Worm (Caenorhabditis elegans): ENCODE results near the gene hlh-33.

The hlh-33 gene

ce11 chrIII:1824264-1824922 is 30.8 kb upstream of the hlh-33 start, which contains the start of the genes pvf-1 and Y39A3CL.7 (continued):
- TF ChIP-seq efl-1 (optimal IDR thresholded peaks at IDR 0.05): peak; percentile 26 to 57
- peak; percentile 44 to 95 for TF ChIP-seq efl-1 (GFP tag; optimal IDR thresholded peaks at IDR 0.05 in 1 of 2)
- TF ChIP-seq dsc-1 (tag; optimal IDR thresholded peaks at IDR 0.05): peak; percentile 35
- TF ChIP-seq unc-62 (GFP tag; optimal IDR thresholded peaks at IDR 0.05): no peak
- TF ChIP-seq grh-1 (GFP tag; IDR thresholded peaks at IDR 0.05): no peak
- TF ChIP-seq nhr-12 (tag; optimal IDR thresholded peaks at IDR 0.05): no peak
- peak; percentile 34 for TF ChIP-seq nhr-90 (tag; optimal IDR thresholded peaks at IDR 0.05; ENCODE audit: poor library complexity)
- no peak for TF ChIP-seq efl-3 (GFP tag; optimal IDR thresholded peaks at IDR 0.05)
- peak; percentile 49 to 60 for TF ChIP-seq lsy-2 (tag; optimal IDR thresholded peaks at IDR 0.05)
- TF ChIP-seq blmp-1 (tag; optimal IDR thresholded peaks at IDR 0.05): no peak
- no peak for TF ChIP-seq nhr-77 (tag; optimal IDR thresholded peaks at IDR 0.05)
- no peak for TF ChIP-seq mab-9 (GFP tag; IDR thresholded peaks at IDR 0.05)
- TF ChIP-seq elt-2 (tag; optimal IDR thresholded peaks at IDR 0.05): no peak
- TF ChIP-seq nhr-237 (tag; optimal IDR thresholded peaks at IDR 0.05): no peak
- TF ChIP-seq irx-1 (tag; optimal IDR thresholded peaks at IDR 0.05): no peak
- no peak for TF ChIP-seq C04F5.9 (tag; optimal IDR thresholded peaks at IDR 0.05)
- no peak for TF ChIP-seq fkh-10 (GFP tag; optimal IDR thresholded peaks at IDR 0.05)
- TF ChIP-seq egl-13 (tag; optimal IDR thresholded peaks at IDR 0.05): no peak
- TF ChIP-seq pag-3 (tag; optimal IDR thresholded peaks at IDR 0.05; ENCODE audit: borderline replicate concordance, insufficient read depth): no peak
- TF ChIP-seq zip-4 (GFP tag; optimal IDR thresholded peaks at IDR 0.05): no peak
- TF ChIP-seq ets-5 (GFP tag; IDR thresholded peaks at IDR 0.05): no peak
- TF ChIP-seq unc-30 (tag; optimal IDR thresholded peaks at IDR 0.05): no peak
- TF ChIP-seq vab-15 (tag; optimal IDR thresholded peaks at IDR 0.05): no peak
- no peak for TF ChIP-seq Y116A8C.19 (tag; optimal IDR thresholded peaks at IDR 0.05; ENCODE audit: borderline replicate concordance)
- 0 out of 2 replicates have a peak, but pooled peaks have one; percentile 33 for TF ChIP-seq nhr-19 (GFP tag; conservative IDR thresholded peaks at IDR 0.05)
- TF ChIP-seq sox-4 (tag; optimal IDR thresholded peaks at IDR 0.05): peak; percentile 29
- no peak for TF ChIP-seq mef-2 (tag; optimal IDR thresholded peaks at IDR 0.05)
- no peak for TF ChIP-seq ceh-8 (GFP tag; optimal IDR thresholded peaks at IDR 0.05)
- no peak for TF ChIP-seq ceh-88 (GFP tag; IDR thresholded peaks at IDR 0.05)
- no peak for TF ChIP-seq lin-13 (GFP tag; optimal IDR thresholded peaks at IDR 0.05)
- TF ChIP-seq fos-1 (tag; optimal IDR thresholded peaks at IDR 0.05): no peak
- TF ChIP-seq lir-3 (tag; optimal IDR thresholded peaks at IDR 0.05; ENCODE audit: poor library complexity): no peak
- peak; percentile 34 for TF ChIP-seq nhr-20 (tag; optimal IDR thresholded peaks at IDR 0.05)
- TF ChIP-seq nhr-85 (tag): peak; percentile 72
- no peak for TF ChIP-seq lin-15B (tag; optimal IDR thresholded peaks at IDR 0.05)
- no peak for TF ChIP-seq ztf-11 (tag; optimal IDR thresholded peaks at IDR 0.05)
- peak in 1 of 2 experiments; percentile 19 for TF ChIP-seq mdl-1 (tag; optimal IDR thresholded peaks at IDR 0.05)
- TF ChIP-seq sup-37 (GFP tag; optimal IDR thresholded peaks at IDR 0.05): no peak
- TF ChIP-seq swsn-7 (tag; optimal IDR thresholded peaks at IDR 0.05): peak; percentile 57
- no peak for TF ChIP-seq snpc-4 (tag; optimal IDR thresholded peaks at IDR 0.05)
- no peak for TF ChIP-seq nhr-76 (tag; optimal IDR thresholded peaks at IDR 0.05)
- TF ChIP-seq egl-27 (tag; optimal IDR thresholded peaks at IDR 0.05): no peak
- no peak for TF ChIP-seq jun-1 (tag; optimal IDR thresholded peaks at IDR 0.05)
- TF ChIP-seq unc-86 (tag; optimal IDR thresholded peaks at IDR 0.05): peak; percentile 25
- TF ChIP-seq fkh-8 (tag; optimal IDR thresholded peaks at IDR 0.05): no peak
- TF ChIP-seq elt-3 (tag; optimal IDR thresholded peaks at IDR 0.05): peak in 1 of 6 experiments; percentile 21
